Worm (Caenorhabditis elegans) whole organism, early embryonic: ENCODE data around the gene srx-80.

Experiments
- B0310.2 ChIP-seq: sonication (generic microtip); optimal IDR thresholded peaks from 2 replicates; lab custom pipeline; 2016; ENCODE audit warnings: mild to moderate bottlenecking, missing genetic modification characterization, missing compliant biosample characterization
- F13C5.2 ChIP-seq: sonication (generic microtip); optimal IDR thresholded peaks from 2 replicates; lab custom pipeline; 2017; ENCODE audit warnings: mild to moderate bottlenecking, missing genetic modification characterization, inconsistent platforms, missing compliant biosample characterization
- aly-1 ChIP-seq: sonication (generic microtip); optimal IDR thresholded peaks from 2 replicates; lab custom pipeline; 2016; ENCODE audit warnings: missing genetic modification characterization, missing compliant biosample characterization
- ama-1 ChIP-seq: fragments of 150-350 bp; optimal IDR thresholded peaks from 2 replicates; lab custom pipeline; 2014
- ceh-13 ChIP-seq: fragments of 200-800 bp; sonication (Bioruptor generic); optimal IDR thresholded peaks from 2 replicates; lab custom pipeline; 2018; ENCODE audit warnings: mild to moderate bottlenecking, missing genetic modification characterization, missing compliant biosample characterization
- ceh-36 ChIP-seq: sonication (generic microtip); optimal IDR thresholded peaks from 2 replicates; lab custom pipeline; 2016; ENCODE audit warnings: missing genetic modification characterization, inconsistent platforms, missing compliant biosample characterization
- ets-7 ChIP-seq: sonication (generic microtip); optimal IDR thresholded peaks from 2 replicates; lab custom pipeline; 2016; ENCODE audit warnings: missing genotype, missing genetic modification characterization, missing compliant biosample characterization
- flt-1 ChIP-seq: fragments of 200-800 bp; sonication (Bioruptor generic); IDR thresholded peaks from 2 replicates; pipeline ENCODE4 v1.3.6; 2022; ENCODE audit warnings: missing genetic modification characterization, missing compliant biosample characterization
- hmbx-1 ChIP-seq: sonication (generic microtip); optimal IDR thresholded peaks from 2 replicates; lab custom pipeline; 2016; ENCODE audit warnings: mild to moderate bottlenecking, missing genetic modification characterization, missing compliant biosample characterization
- hmg-4 ChIP-seq: fragments of 200-800 bp; sonication (Bioruptor generic); optimal IDR thresholded peaks from 2 replicates; lab custom pipeline; 2018; ENCODE audit warnings: mild to moderate bottlenecking, missing genetic modification characterization, missing compliant biosample characterization
- hnd-1 ChIP-seq: sonication (generic microtip); optimal IDR thresholded peaks from 2 replicates; lab custom pipeline; 2016; ENCODE audit warnings: missing genetic modification characterization, missing compliant biosample characterization
- pes-1 ChIP-seq: fragments of 200-800 bp; sonication (Bioruptor generic); IDR thresholded peaks from 2 replicates; pipeline ENCODE4 v1.3.6; 2022; ENCODE audit warnings: missing genetic modification reagents, missing genetic modification characterization, missing compliant biosample characterization
- scrt-1 ChIP-seq: fragments of 200-800 bp; sonication (Bioruptor generic); IDR thresholded peaks from 2 replicates; pipeline ENCODE4 v1.3.6; 2022; ENCODE audit warnings: missing genetic modification characterization, missing compliant biosample characterization
- sea-1 ChIP-seq: fragments of 200-800 bp; sonication (Bioruptor generic); conservative IDR thresholded peaks from 2 replicates; pipeline ENCODE4 v1.3.6; 2022; ENCODE audit warnings: missing genetic modification characterization, missing compliant biosample characterization
- tbx-11 ChIP-seq: fragments of 200-800 bp; sonication (Bioruptor generic); IDR thresholded peaks from 2 replicates; pipeline ENCODE4 v1.3.6; 2022; ENCODE audit warnings: missing genetic modification characterization, missing compliant biosample characterization
- tbx-37 ChIP-seq: fragments of 200-800 bp; sonication (Bioruptor generic); conservative IDR thresholded peaks from 2 replicates; pipeline ENCODE4 v1.3.6; 2022; ENCODE audit warnings: missing genetic modification reagents, missing genetic modification characterization, missing compliant biosample characterization
- tra-4 ChIP-seq: sonication (generic microtip); optimal IDR thresholded peaks from 2 replicates; lab custom pipeline; 2017; ENCODE audit warnings: missing genetic modification characterization, missing compliant biosample characterization

The srx-80 gene

DNA sequence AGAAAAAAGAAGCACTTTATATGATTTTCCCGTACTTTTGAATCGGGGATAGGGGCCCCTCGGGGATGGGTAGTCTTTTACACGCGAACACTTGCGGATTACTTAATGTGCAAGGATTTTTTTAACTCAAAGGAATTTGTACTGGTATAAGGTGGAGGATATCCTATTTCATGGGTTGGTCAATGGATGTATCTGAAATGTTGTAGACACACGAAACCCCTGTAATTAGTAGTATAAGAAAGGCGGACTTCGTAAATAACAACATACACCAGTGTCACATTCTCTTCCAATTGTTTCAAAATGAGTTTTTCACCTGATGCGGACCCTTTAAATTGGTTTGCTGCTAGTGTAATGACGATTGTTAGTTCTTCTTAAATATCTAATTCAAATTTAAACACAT, at the start of gene srx-80:
Gene srx-80, plus strand, starts transcription at position 301 of the 400 bp plus-strand sequence.
- TF ChIP-seq B0310.2 (tag; lab: Kevin White, UChicago) (no peak), scrt-1 (GFP tag; lab: Robert Waterston, UW) (no peak), flt-1 (GFP tag; lab: Robert Waterston, UW) (no peak), ceh-13 (GFP tag; lab: Kevin White, UChicago) (no peak), aly-1 (tag; lab: Kevin White, UChicago) (no peak)

DNA sequence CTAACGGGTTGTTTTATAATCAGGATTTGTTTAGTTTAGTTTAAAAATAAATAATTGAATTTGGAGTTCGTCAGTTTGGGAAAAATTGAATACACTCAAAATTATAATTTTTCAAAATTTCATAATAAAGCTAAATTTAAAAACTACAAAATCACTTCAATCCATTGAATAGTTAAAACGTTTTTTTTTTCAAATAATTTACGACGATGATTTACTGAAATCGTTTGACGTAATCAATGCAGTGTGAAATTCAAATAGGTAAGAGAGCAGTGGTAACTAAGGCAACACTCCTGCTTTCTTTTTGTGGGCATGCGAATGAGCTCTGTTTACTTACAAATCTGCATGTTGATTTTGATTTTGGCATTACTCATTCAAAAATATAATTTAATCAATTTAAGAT, 48.3 kb upstream of the srx-80 start, which contains the start of gene F38B7.10:
Gene F38B7.10, plus strand, starts transcription at position 301 of the 400 bp plus-strand sequence.
- TF ChIP-seq ceh-36 (tag; lab: Kevin White, UChicago): no peak
- TF ChIP-seq tbx-37 (GFP tag; lab: Robert Waterston, UW): no peak
- TF ChIP-seq B0310.2 (tag; lab: Kevin White, UChicago): no peak
- no peak for TF ChIP-seq tra-4
- no peak for TF ChIP-seq pes-1
- no peak for TF ChIP-seq F13C5.2 (tag; lab: Kevin White, UChicago)

DNA sequence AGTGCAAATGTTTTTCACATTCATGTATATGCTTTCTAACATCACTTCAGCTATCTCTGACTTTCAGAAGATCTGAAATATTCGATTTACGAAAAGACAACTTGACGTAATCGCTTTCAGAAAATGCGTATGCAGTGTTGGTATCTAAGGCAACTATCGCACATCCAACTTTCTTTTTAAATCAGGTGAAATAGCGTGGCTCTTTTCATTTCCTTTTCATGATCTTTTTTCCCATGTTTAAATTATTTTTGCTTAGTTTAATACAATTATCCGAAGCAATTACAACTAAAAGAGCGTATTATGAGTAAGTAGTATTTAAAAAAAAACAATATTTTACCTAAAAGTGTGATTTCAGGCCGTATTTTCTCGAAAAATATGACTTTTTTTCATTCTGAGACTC, 46.7 kb upstream of the srx-80 start, which contains the start of gene F38B7.11:
Gene F38B7.11, plus strand, starts transcription at position 301 of the 400 bp plus-strand sequence.
- TF ChIP-seq ceh-13 (GFP tag; lab: Kevin White, UChicago) (no peak), sea-1 (GFP tag; lab: Robert Waterston, UW) (no peak), F13C5.2 (tag; lab: Kevin White, UChicago) (no peak), tbx-11 (GFP tag; lab: Robert Waterston, UW) (no peak), B0310.2 (tag; lab: Kevin White, UChicago) (no peak), pes-1 (no peak), hnd-1 (tag; lab: Kevin White, UChicago) (no peak), tbx-37 (GFP tag; lab: Robert Waterston, UW) (no peak), ceh-36 (tag; lab: Kevin White, UChicago) (no peak), flt-1 (GFP tag; lab: Robert Waterston, UW) (no peak), hmbx-1 (no peak), hmg-4 (GFP tag; lab: Kevin White, UChicago) (no peak), tra-4 (no peak), aly-1 (tag; lab: Kevin White, UChicago) (no peak), ama-1 (no peak), scrt-1 (GFP tag; lab: Robert Waterston, UW) (no peak), ets-7 (tag; lab: Kevin White, UChicago) (no peak)

DNA sequence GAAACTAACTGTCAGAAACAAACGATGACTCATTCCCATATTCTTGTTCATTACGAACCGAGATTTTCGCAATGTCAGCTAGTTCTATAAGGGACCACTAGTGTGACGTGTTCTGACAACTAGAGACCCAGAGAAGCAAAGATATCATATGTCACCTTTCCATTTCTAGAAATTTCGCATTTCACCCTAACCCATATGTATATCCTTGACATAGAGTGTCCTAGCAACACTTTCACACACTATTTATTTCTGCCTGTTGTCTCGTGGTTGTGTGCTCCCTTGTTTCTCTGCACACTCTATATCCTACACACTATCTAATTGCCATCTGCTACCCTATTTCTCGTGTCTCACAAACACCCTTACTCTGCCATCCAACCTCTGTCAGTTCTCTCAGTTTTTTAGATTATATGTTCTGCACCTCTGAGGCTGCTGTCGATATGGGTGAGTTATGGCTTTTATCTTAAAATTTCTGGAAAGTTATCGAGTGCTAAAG, 44.6 kb upstream of the srx-80 start, which contains the start of the genes F38B7.17 and F38B7.3:
Gene F38B7.17, minus strand, starts transcription at position 51 of the 493 bp plus-strand sequence.
Gene F38B7.3, plus strand, starts transcription at position 194 of the 493 bp plus-strand sequence.
- no peak for TF ChIP-seq hmbx-1
- peak; percentile 38 for TF ChIP-seq F13C5.2 (tag; lab: Kevin White, UChicago)
- no peak for TF ChIP-seq tbx-37 (GFP tag; lab: Robert Waterston, UW)

DNA sequence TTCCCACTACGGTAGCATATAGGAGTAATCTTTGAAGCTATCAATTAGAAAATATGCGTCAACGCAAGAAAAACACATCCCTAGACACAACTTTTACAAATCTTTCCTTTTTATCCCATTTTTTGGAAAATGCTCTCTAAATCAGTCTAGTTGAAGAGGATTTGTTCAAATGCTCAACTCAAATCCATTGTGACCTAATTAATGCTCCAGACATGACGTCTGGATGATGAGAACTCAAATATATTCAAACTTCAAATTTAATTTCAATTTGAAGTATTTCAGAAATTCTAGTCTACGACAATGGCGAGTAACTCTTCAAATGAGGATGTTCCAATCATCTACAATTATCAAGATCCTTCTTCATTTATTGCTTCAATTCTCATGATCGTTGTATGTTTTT, 41.1 kb upstream of the srx-80 start, which contains the start of gene srx-85:
Gene srx-85, plus strand, starts transcription at position 301 of the 400 bp plus-strand sequence.
- no peak for TF ChIP-seq sea-1 (GFP tag; lab: Robert Waterston, UW)
- TF ChIP-seq ceh-36 (tag; lab: Kevin White, UChicago): no peak
- TF ChIP-seq flt-1 (GFP tag; lab: Robert Waterston, UW): no peak

DNA sequence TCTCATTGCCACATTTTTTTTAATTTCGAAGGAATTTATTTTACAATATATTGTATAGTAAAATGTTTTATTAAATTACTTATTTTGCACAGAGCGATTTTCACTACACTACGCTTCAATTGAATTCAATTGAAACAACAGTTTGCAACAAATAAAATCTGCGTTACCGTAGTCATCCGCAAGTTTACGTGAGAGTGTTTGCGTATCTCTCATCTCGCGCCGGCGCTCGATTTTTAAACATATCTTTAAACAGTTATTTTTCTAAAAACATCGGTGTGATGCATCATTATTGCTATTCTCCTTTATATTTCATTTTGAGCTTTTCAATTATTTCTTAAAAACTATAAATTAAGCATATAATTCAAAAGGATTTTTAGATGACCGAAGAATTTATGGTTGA, 39.3 kb upstream of the srx-80 start, which contains the start of gene duo-1:
Gene duo-1, plus strand, starts transcription at position 371 of the 400 bp plus-strand sequence.
- TF ChIP-seq ceh-36 (tag; lab: Kevin White, UChicago): no peak
- no peak for TF ChIP-seq flt-1 (GFP tag; lab: Robert Waterston, UW)
- TF ChIP-seq hmg-4 (GFP tag; lab: Kevin White, UChicago): no peak
- TF ChIP-seq B0310.2 (tag; lab: Kevin White, UChicago): no peak
- TF ChIP-seq F13C5.2 (tag; lab: Kevin White, UChicago): no peak
- TF ChIP-seq ceh-13 (GFP tag; lab: Kevin White, UChicago): no peak
- no peak for TF ChIP-seq ama-1
- no peak for TF ChIP-seq ets-7 (tag; lab: Kevin White, UChicago)
- no peak for TF ChIP-seq aly-1 (tag; lab: Kevin White, UChicago)
- no peak for TF ChIP-seq hmbx-1

DNA sequence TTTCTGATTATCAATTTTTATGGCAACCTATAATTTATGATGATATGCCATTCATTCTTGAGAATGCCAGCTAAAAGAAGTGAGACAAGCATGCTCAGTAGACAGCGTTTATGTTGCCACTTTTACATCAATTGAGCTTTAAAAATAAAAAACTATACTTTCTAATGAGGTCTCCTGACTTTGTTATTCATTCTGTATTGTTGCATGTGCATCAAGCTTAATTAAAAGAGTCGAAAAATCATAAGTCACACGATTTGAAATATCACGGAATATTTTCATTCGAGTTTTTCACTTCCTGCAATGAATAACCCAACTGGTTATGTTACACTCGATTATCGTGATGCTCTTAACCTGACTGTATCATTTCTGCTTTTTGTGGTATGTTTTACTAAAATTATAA, 30.9 kb upstream of the srx-80 start, which contains the start of gene srx-86:
Gene srx-86, plus strand, starts transcription at position 301 of the 400 bp plus-strand sequence.
- no peak for TF ChIP-seq tbx-11 (GFP tag; lab: Robert Waterston, UW)
- TF ChIP-seq aly-1 (tag; lab: Kevin White, UChicago): no peak
- TF ChIP-seq hnd-1 (tag; lab: Kevin White, UChicago): no peak
- no peak for TF ChIP-seq sea-1 (GFP tag; lab: Robert Waterston, UW)
- no peak for TF ChIP-seq hmg-4 (GFP tag; lab: Kevin White, UChicago)
- TF ChIP-seq F13C5.2 (tag; lab: Kevin White, UChicago): no peak
- TF ChIP-seq ceh-36 (tag; lab: Kevin White, UChicago): no peak
- no peak for TF ChIP-seq B0310.2 (tag; lab: Kevin White, UChicago)
- no peak for TF ChIP-seq hmbx-1
- no peak for TF ChIP-seq ama-1
- no peak for TF ChIP-seq tbx-37 (GFP tag; lab: Robert Waterston, UW)
- no peak for TF ChIP-seq pes-1
- no peak for TF ChIP-seq scrt-1 (GFP tag; lab: Robert Waterston, UW)
- TF ChIP-seq tra-4: no peak
- TF ChIP-seq flt-1 (GFP tag; lab: Robert Waterston, UW): no peak
- no peak for TF ChIP-seq ets-7 (tag; lab: Kevin White, UChicago)

DNA sequence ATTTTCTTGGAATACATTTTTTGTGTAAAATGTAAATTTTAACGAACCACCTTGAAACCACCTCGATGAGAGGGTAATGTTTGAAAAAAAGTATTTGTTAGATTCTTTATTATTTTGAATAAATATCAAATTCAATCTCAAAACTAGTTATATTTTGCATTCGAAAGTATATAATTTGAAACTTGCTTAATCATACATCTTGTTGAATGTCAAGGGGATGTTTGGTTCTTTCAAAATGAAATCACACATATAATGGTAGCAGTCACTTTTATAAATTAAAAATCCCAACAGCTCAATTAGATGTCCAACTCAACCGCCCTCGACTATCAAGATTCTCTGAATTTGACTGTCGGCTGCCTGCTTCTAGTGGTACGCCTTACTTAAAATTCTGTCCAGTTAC, 29.0 kb upstream of the srx-80 start, which contains the start of gene srx-87:
Gene srx-87, plus strand, starts transcription at position 301 of the 400 bp plus-strand sequence.
- no peak for TF ChIP-seq hnd-1 (tag; lab: Kevin White, UChicago)
- TF ChIP-seq B0310.2 (tag; lab: Kevin White, UChicago): no peak
- TF ChIP-seq ama-1: no peak
- no peak for TF ChIP-seq tbx-11 (GFP tag; lab: Robert Waterston, UW)
- no peak for TF ChIP-seq pes-1
- TF ChIP-seq hmbx-1: no peak
- no peak for TF ChIP-seq ceh-13 (GFP tag; lab: Kevin White, UChicago)
- no peak for TF ChIP-seq hmg-4 (GFP tag; lab: Kevin White, UChicago)
- TF ChIP-seq aly-1 (tag; lab: Kevin White, UChicago): no peak
- no peak for TF ChIP-seq sea-1 (GFP tag; lab: Robert Waterston, UW)
- TF ChIP-seq ets-7 (tag; lab: Kevin White, UChicago): no peak
- no peak for TF ChIP-seq F13C5.2 (tag; lab: Kevin White, UChicago)
- no peak for TF ChIP-seq scrt-1 (GFP tag; lab: Robert Waterston, UW)
- no peak for TF ChIP-seq ceh-36 (tag; lab: Kevin White, UChicago)
- TF ChIP-seq tra-4: no peak
- no peak for TF ChIP-seq tbx-37 (GFP tag; lab: Robert Waterston, UW)
- TF ChIP-seq flt-1 (GFP tag; lab: Robert Waterston, UW): no peak
